Fruit fly (Drosophila melanogaster): ENCODE data around the gene Ada3.
A peak's percentile ranks its signal among the peaks of the same experiment; 100 is the strongest.

The Ada3 gene

DNA sequence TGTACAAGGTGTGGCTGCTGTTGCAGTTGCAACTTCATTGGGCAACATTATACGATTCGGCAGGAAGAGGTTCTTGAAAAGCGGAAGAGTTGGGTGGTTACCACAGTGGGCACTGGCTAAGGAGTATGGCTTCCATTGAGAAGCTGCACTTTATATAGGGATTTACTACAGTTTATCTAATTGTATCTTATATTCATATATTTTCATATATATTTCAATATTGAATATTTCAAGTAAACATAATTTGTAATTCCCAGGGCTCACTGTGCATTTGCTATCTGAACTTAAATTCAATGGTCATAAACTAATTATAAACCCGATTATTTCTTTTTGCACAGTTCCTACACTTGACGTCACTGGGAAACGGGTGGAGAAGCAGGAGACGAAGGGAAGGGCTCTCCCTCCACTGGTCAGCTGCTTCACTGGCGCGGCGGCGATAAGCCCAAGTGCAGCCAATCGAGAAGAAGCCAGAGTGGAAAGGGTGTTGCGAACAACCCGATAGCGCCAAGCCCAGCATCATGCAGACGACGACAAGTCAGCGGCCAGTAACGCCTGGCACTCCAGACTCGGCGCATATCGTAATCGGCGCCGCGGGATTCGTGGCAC, 9.3 kb downstream of the Ada3 start:
- TF ChIP-seq CG5245 (GFP tag; optimal IDR thresholded peaks at IDR 0.05), result no peak
- no peak for TF ChIP-seq tx (GFP tag; optimal IDR thresholded peaks at IDR 0.05)
- TF ChIP-seq Doc2 (GFP tag; IDR thresholded peaks at IDR 0.05), result no peak
- TF ChIP-seq Sin3A (optimal IDR thresholded peaks at IDR 0.05), result no peak
- no peak for TF ChIP-seq Hr39 (optimal IDR thresholded peaks at IDR 0.05)
- TF ChIP-seq dysf (GFP tag; IDR thresholded peaks at IDR 0.05), result peak; percentile 40; the same call in 1 of the 3 replicates
- TF ChIP-seq fd102C (GFP tag; optimal IDR thresholded peaks at IDR 0.05), result no peak
- TF ChIP-seq CG7786 (GFP tag; optimal IDR thresholded peaks at IDR 0.05), result no peak
- peak; percentile 40 for TF ChIP-seq Ada2b (GFP tag; IDR thresholded peaks at IDR 0.05)
- no peak; the same call in 1 of the 2 replicates for TF ChIP-seq Taf1 (GFP tag; IDR thresholded peaks at IDR 0.05)
- peak; percentile 16 for TF ChIP-seq dmrt11E (tag; optimal IDR thresholded peaks at IDR 0.05)
- TF ChIP-seq Sox100B (GFP tag; optimal IDR thresholded peaks at IDR 0.05), result peak; percentile 6
- TF ChIP-seq CG11247 (GFP tag; IDR thresholded peaks at IDR 0.05), result no peak
- TF ChIP-seq toy (GFP tag; IDR thresholded peaks at IDR 0.05), result no peak
- no peak for TF ChIP-seq NC2α (GFP tag; optimal IDR thresholded peaks at IDR 0.05)
- TF ChIP-seq wek (GFP tag; optimal IDR thresholded peaks at IDR 0.05), result no peak
- no peak for TF ChIP-seq Ravus (GFP tag; IDR thresholded peaks at IDR 0.05)
- TF ChIP-seq schlank (tag; optimal IDR thresholded peaks at IDR 0.05), result no peak
- no peak for TF ChIP-seq B-H2 (GFP tag; optimal IDR thresholded peaks at IDR 0.05)
- peak; percentile 11 for TF ChIP-seq CG15514 (GFP tag; optimal IDR thresholded peaks at IDR 0.05)
- TF ChIP-seq CG2199 (GFP tag; IDR thresholded peaks at IDR 0.05), result no peak
- TF ChIP-seq Ptx1 (GFP tag; IDR thresholded peaks at IDR 0.05), result no peak
- TF ChIP-seq D19A (tag; optimal IDR thresholded peaks at IDR 0.05), result peak; percentile 4
- peak; percentile 51 for TF ChIP-seq CG17385 (GFP tag; optimal IDR thresholded peaks at IDR 0.05)
- no peak for TF ChIP-seq Deaf1 (tag; optimal IDR thresholded peaks at IDR 0.05)
- peak; percentile 43 for TF ChIP-seq CG12391 (tag; optimal IDR thresholded peaks at IDR 0.05)
- no peak for TF ChIP-seq CG10979 (tag; optimal IDR thresholded peaks at IDR 0.05)
- no peak for TF ChIP-seq peb (GFP tag; IDR thresholded peaks at IDR 0.05)
- peak; percentile 64 for TF ChIP-seq wdn (GFP tag; IDR thresholded peaks at IDR 0.05)
- TF ChIP-seq CG17912 (GFP tag; optimal IDR thresholded peaks at IDR 0.05), result no peak
- no peak for TF ChIP-seq CG11695 (GFP tag; IDR thresholded peaks at IDR 0.05)
- TF ChIP-seq GATAe (GFP tag; conservative IDR thresholded peaks at IDR 0.05), result no peak
- no peak for TF ChIP-seq gce (GFP tag; IDR thresholded peaks at IDR 0.05)
- no peak for TF ChIP-seq emc (GFP tag; optimal IDR thresholded peaks at IDR 0.05)
- TF ChIP-seq Awh (GFP tag; IDR thresholded peaks at IDR 0.05), result no peak
- TF ChIP-seq CG18764 (GFP tag; optimal IDR thresholded peaks at IDR 0.05), result no peak
- peak; percentile 16 for TF ChIP-seq BtbVII (GFP tag; optimal IDR thresholded peaks at IDR 0.05)
- TF ChIP-seq CG8388 (GFP tag; optimal IDR thresholded peaks at IDR 0.05), result no peak
- peak; percentile 54 for TF ChIP-seq CG12769 (tag; optimal IDR thresholded peaks at IDR 0.05)
- no peak for TF ChIP-seq CG32772 (GFP tag; IDR thresholded peaks at IDR 0.05)
- no peak for TF ChIP-seq CG31365 (tag; optimal IDR thresholded peaks at IDR 0.05)
- TF ChIP-seq Bteb2 (GFP tag; optimal IDR thresholded peaks at IDR 0.05), result no peak
- TF ChIP-seq Max (GFP tag; optimal IDR thresholded peaks at IDR 0.05), result no peak
- TF ChIP-seq Doc3 (GFP tag; IDR thresholded peaks at IDR 0.05; ENCODE audit: partially characterized antibody), result no peak
- TF ChIP-seq CG9932 (GFP tag; IDR thresholded peaks at IDR 0.05), result peak; percentile 45
- peak; percentile 20 for TF ChIP-seq CG6683 (GFP tag; optimal IDR thresholded peaks at IDR 0.05)
- no peak for TF ChIP-seq Eip74EF (GFP tag; optimal IDR thresholded peaks at IDR 0.05)
- TF ChIP-seq pum (GFP tag; optimal IDR thresholded peaks at IDR 0.05), result no peak
- no peak for TF ChIP-seq pnt (GFP tag; optimal IDR thresholded peaks at IDR 0.05)
- no peak for TF ChIP-seq usp (GFP tag; optimal IDR thresholded peaks at IDR 0.05)
- TF ChIP-seq chif (GFP tag; optimal IDR thresholded peaks at IDR 0.05), result no peak
- no peak for TF ChIP-seq CG13624 (GFP tag; optimal IDR thresholded peaks at IDR 0.05)

Data from whole organism, embryonic.